Worm (Caenorhabditis elegans): Measurements from ENCODE around the gene C11D2.4.

The C11D2.4 gene

ce11 chrIV:6135592-6135991 lies 21.2 kb downstream of the C11D2.4 start:
- TF ChIP-seq unc-120 (tag; optimal IDR thresholded peaks at IDR 0.05; ENCODE audit: poor library complexity, severe bottlenecking) (peak; percentile 65), hlh-1 (tag; optimal IDR thresholded peaks at IDR 0.05) (peak; percentile 97), ces-1 (GFP tag; optimal IDR thresholded peaks at IDR 0.05) (no peak), ceh-39 (tag; optimal IDR thresholded peaks at IDR 0.05) (no peak), drap-1 (GFP tag; optimal IDR thresholded peaks at IDR 0.05) (no peak), zip-8 (tag; optimal IDR thresholded peaks at IDR 0.05) (no peak), unc-62 (GFP tag; optimal IDR thresholded peaks at IDR 0.05) (peak; percentile 65)

ce11 chrIV:6134639-6135038 lies 22.1 kb downstream of the C11D2.4 start:
- TF ChIP-seq pha-4 (tag; optimal IDR thresholded peaks at IDR 0.05) (no peak), nhr-2 (tag; optimal IDR thresholded peaks at IDR 0.05) (peak; percentile 93), zip-8 (tag; optimal IDR thresholded peaks at IDR 0.05) (peak; percentile 3)

ce11 chrIV:6130437-6130836 lies 26.3 kb downstream of the C11D2.4 start:
- TF ChIP-seq nhr-12 (tag; optimal IDR thresholded peaks at IDR 0.05) (no peak), ztf-11 (tag; optimal IDR thresholded peaks at IDR 0.05) (no peak), lin-13 (tag; optimal IDR thresholded peaks at IDR 0.05) (no peak), unc-62 (GFP tag; optimal IDR thresholded peaks at IDR 0.05) (no peak), mep-1 (tag; optimal IDR thresholded peaks at IDR 0.05) (no peak), nhr-2 (tag; optimal IDR thresholded peaks at IDR 0.05) (no peak), unc-39 (tag; optimal IDR thresholded peaks at IDR 0.05) (no peak), elt-1 (tag; optimal IDR thresholded peaks at IDR 0.05; ENCODE audit: borderline replicate concordance, insufficient read depth) (no peak), ces-1 (GFP tag; optimal IDR thresholded peaks at IDR 0.05) (no peak), ceh-43 (GFP tag; optimal IDR thresholded peaks at IDR 0.05) (no peak), nhr-76 (tag; optimal IDR thresholded peaks at IDR 0.05) (no peak)

DNA sequence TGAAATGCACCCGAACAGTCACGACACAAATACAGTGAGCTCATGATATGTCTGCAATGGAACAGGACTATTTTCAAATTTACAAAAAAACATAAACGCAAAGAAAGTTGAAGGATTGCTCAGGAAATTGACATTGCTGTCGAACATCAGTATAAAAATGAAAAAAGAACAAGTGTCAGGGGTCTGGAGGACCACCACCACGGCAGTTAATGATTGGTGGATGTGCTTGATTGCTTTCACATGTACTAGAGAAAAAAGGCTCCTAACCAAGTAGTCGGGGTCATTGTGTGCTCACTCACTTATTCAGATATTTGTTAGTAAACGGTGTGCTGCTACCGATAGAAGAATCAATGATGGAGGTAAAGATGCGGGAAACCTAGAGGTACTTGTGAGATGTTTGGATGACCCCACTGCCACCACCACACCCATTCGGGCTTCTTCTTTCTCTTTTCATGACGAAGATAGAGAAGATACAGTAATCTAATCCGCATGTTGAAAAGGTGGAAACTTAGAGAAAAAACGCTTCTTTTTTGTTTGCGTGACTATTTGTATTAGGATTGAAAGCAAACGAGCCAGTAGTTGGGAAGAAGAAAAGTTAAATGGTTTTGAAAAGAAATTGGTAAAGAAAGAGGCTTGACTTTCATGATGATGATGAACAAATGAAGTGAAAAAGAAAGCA lies 29.4 kb downstream of the C11D2.4 start, which contains the start of gene M03D4.4:
M03D4.4 (minus strand) TSS at position 51 of the 679 bp plus-strand sequence.
- TF ChIP-seq flh-1 (GFP tag; optimal IDR thresholded peaks at IDR 0.05): no peak
- no peak for TF ChIP-seq ztf-11 (tag; optimal IDR thresholded peaks at IDR 0.05)
- no peak for TF ChIP-seq sem-2 (GFP tag; optimal IDR thresholded peaks at IDR 0.05)
- no peak for TF ChIP-seq mab-5 (tag; optimal IDR thresholded peaks at IDR 0.05)
- TF ChIP-seq mls-2 (tag; optimal IDR thresholded peaks at IDR 0.05): no peak
- no peak for TF ChIP-seq ham-2 (GFP tag; optimal IDR thresholded peaks at IDR 0.05)
- no peak for TF ChIP-seq tbx-8 (GFP tag; optimal IDR thresholded peaks at IDR 0.05)
- no peak for TF ChIP-seq snpc-4 (tag; optimal IDR thresholded peaks at IDR 0.05)
- no peak for TF ChIP-seq nhr-28 (tag; optimal IDR thresholded peaks at IDR 0.05)
- TF ChIP-seq unc-120 (tag; optimal IDR thresholded peaks at IDR 0.05; ENCODE audit: poor library complexity, severe bottlenecking): no peak
- TF ChIP-seq lin-32 (GFP tag; optimal IDR thresholded peaks at IDR 0.05): no peak
- no peak for TF ChIP-seq nhr-237 (tag; optimal IDR thresholded peaks at IDR 0.05)
- no peak for TF ChIP-seq blmp-1 (tag; optimal IDR thresholded peaks at IDR 0.05)
- TF ChIP-seq elt-1 (tag; optimal IDR thresholded peaks at IDR 0.05; ENCODE audit: borderline replicate concordance, insufficient read depth): no peak
- TF ChIP-seq M03D4.4 (tag; optimal IDR thresholded peaks at IDR 0.05): no peak
- no peak for TF ChIP-seq unc-39 (tag; optimal IDR thresholded peaks at IDR 0.05)
- TF ChIP-seq mep-1 (tag; optimal IDR thresholded peaks at IDR 0.05): no peak
- no peak for TF ChIP-seq lin-13 (tag; optimal IDR thresholded peaks at IDR 0.05)
- TF ChIP-seq nhr-12 (tag; optimal IDR thresholded peaks at IDR 0.05): no peak

DNA sequence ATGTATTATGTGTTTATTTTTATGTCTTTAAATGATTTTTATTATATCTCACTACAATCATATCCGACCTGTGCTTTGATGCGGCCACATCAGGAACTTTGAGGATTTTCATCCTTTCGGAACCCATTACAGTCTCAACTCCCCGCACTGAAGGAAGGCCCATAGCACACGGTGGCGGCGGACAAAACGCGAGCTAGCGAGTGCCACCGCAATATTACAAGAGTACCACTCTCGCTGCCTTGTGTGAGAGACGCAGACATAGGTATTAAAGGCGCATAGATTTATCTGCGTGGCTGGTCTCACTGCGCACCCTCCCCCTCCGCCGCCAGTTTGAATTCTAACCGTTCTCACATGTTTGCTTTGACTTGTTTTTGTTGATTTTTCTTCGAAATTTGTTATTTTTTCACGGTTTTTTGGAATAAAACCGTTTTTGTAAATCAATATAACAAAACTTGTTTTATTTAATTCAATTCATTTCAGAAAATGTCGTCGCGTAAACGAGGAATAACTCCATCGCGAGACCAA lies 39.0 kb downstream of the C11D2.4 start, which contains the start of gene zen-4:
zen-4 (plus strand) TSS at position 475 of the 525 bp plus-strand sequence.
- TF ChIP-seq nhr-2 (tag; optimal IDR thresholded peaks at IDR 0.05): no peak
- peak; percentile 19 for TF ChIP-seq ham-2 (GFP tag; optimal IDR thresholded peaks at IDR 0.05)
- TF ChIP-seq sem-2 (GFP tag; optimal IDR thresholded peaks at IDR 0.05): no peak
- TF ChIP-seq unc-120 (tag; optimal IDR thresholded peaks at IDR 0.05; ENCODE audit: poor library complexity, severe bottlenecking): no peak
- no peak for TF ChIP-seq elt-3 (tag; optimal IDR thresholded peaks at IDR 0.05)
- peak; percentile 56 for TF ChIP-seq pha-4 (tag; optimal IDR thresholded peaks at IDR 0.05)
- TF ChIP-seq unc-39 (tag; optimal IDR thresholded peaks at IDR 0.05): no peak
- peak; percentile 35 for TF ChIP-seq lsy-2 (tag; optimal IDR thresholded peaks at IDR 0.05)
- peak; percentile 93 for TF ChIP-seq lin-13 (tag; optimal IDR thresholded peaks at IDR 0.05)
- no peak for TF ChIP-seq nhr-237 (tag; optimal IDR thresholded peaks at IDR 0.05)
- no peak for TF ChIP-seq ceh-83 (GFP tag; optimal IDR thresholded peaks at IDR 0.05)
- peak; percentile 72 for TF ChIP-seq mep-1 (tag; optimal IDR thresholded peaks at IDR 0.05)
- TF ChIP-seq nhr-12 (tag; optimal IDR thresholded peaks at IDR 0.05): no peak
- peak; percentile 57 for TF ChIP-seq ceh-39 (tag; optimal IDR thresholded peaks at IDR 0.05)
- TF ChIP-seq blmp-1 (tag; optimal IDR thresholded peaks at IDR 0.05): no peak
- TF ChIP-seq zip-8 (tag; optimal IDR thresholded peaks at IDR 0.05): no peak
- TF ChIP-seq flh-1 (GFP tag; optimal IDR thresholded peaks at IDR 0.05): no peak
- no peak for TF ChIP-seq unc-62 (GFP tag; optimal IDR thresholded peaks at IDR 0.05)
- no peak for TF ChIP-seq tbx-8 (GFP tag; optimal IDR thresholded peaks at IDR 0.05)
- TF ChIP-seq nhr-28 (tag; optimal IDR thresholded peaks at IDR 0.05): no peak
- TF ChIP-seq bed-3 (GFP tag; optimal IDR thresholded peaks at IDR 0.05): no peak
- TF ChIP-seq drap-1 (GFP tag; optimal IDR thresholded peaks at IDR 0.05): peak; percentile 37
- TF ChIP-seq hlh-1 (tag; optimal IDR thresholded peaks at IDR 0.05): no peak
- no peak for TF ChIP-seq sptf-1 (tag; optimal IDR thresholded peaks at IDR 0.05)
- peak; percentile 44 for TF ChIP-seq cnd-1 (tag; optimal IDR thresholded peaks at IDR 0.05)
- TF ChIP-seq ceh-43 (GFP tag; optimal IDR thresholded peaks at IDR 0.05): no peak
- no peak for TF ChIP-seq lin-32 (GFP tag; optimal IDR thresholded peaks at IDR 0.05)
- no peak for TF ChIP-seq M03D4.4 (tag; optimal IDR thresholded peaks at IDR 0.05)
- TF ChIP-seq nhr-76 (tag; optimal IDR thresholded peaks at IDR 0.05): no peak
- no peak for TF ChIP-seq mls-2 (tag; optimal IDR thresholded peaks at IDR 0.05)
- no peak for TF ChIP-seq elt-1 (tag; optimal IDR thresholded peaks at IDR 0.05; ENCODE audit: borderline replicate concordance, insufficient read depth)
- no peak for TF ChIP-seq mab-5 (tag; optimal IDR thresholded peaks at IDR 0.05)
- TF ChIP-seq snpc-4 (tag; optimal IDR thresholded peaks at IDR 0.05): no peak
- TF ChIP-seq ztf-11 (tag; optimal IDR thresholded peaks at IDR 0.05): peak; percentile 10
- no peak for TF ChIP-seq ces-1 (GFP tag; optimal IDR thresholded peaks at IDR 0.05)

All from whole organism, mixed stage, embryonic.